Fruit fly (Drosophila melanogaster) whole organism, wandering third instar larva: ENCODE data around the gene sphinx2.

Source experiments
- Abd-B ChIP-seq: fragments of >200 bp; optimal IDR thresholded peaks from 2 replicates; lab custom pipeline; 2017; ENCODE audit warnings: missing biosample characterization, missing genetic modification characterization
- CG32264 ChIP-seq: fragments of 200-800 bp; sonication (Bioruptor generic); optimal IDR thresholded peaks from 2 replicates; lab custom pipeline; 2016; ENCODE audit warnings: missing biosample characterization, missing genetic modification characterization
- CG9705 ChIP-seq: fragments of 200-800 bp; sonication (Bioruptor generic); optimal IDR thresholded peaks from 2 replicates; lab custom pipeline; 2018; ENCODE audit warnings: missing biosample characterization, mild to moderate bottlenecking, missing genetic modification characterization
- CrebA ChIP-seq: fragments of 200-800 bp; sonication (Bioruptor generic); optimal IDR thresholded peaks from 2 replicates; lab custom pipeline; 2016; ENCODE audit warnings: missing biosample characterization, mild to moderate bottlenecking, missing genetic modification characterization, borderline replicate concordance
- Dfd ChIP-seq: fragments of >200 bp; optimal IDR thresholded peaks from 2 replicates; lab custom pipeline; 2017; ENCODE audit warnings: missing biosample characterization, missing genetic modification characterization
- Dif ChIP-seq: fragments of 200-275, 200-300 bp; sonication (Bioruptor generic); optimal IDR thresholded peaks from 2 replicates; lab custom pipeline; 2018; ENCODE audit warnings: missing biosample characterization, missing genetic modification characterization; ENCODE audit not compliant: partially characterized antibody
- GATAd ChIP-seq: sonication (Bioruptor generic); optimal IDR thresholded peaks from 2 replicates; lab custom pipeline; 2016; ENCODE audit warnings: missing biosample characterization, missing genetic modification characterization
- Hr78 ChIP-seq: fragments of >200 bp; optimal IDR thresholded peaks from 2 replicates; lab custom pipeline; 2017; ENCODE audit warnings: missing biosample characterization, missing genetic modification characterization
- Hr83 ChIP-seq: fragments of 200-300 bp; sonication (Bioruptor generic); optimal IDR thresholded peaks from 2 replicates; lab custom pipeline; 2016; ENCODE audit warnings: missing biosample characterization, mild to moderate bottlenecking, missing genetic modification characterization, moderate library complexity; ENCODE audit not compliant: poor library complexity, severe bottlenecking
- Jra ChIP-seq: sonication (Bioruptor generic); optimal IDR thresholded peaks from 2 replicates; lab custom pipeline; 2016; ENCODE audit warnings: missing biosample characterization, missing genetic modification characterization
- Mio ChIP-seq: sonication (Bioruptor generic); optimal IDR thresholded peaks from 2 replicates; lab custom pipeline; 2016; ENCODE audit warnings: missing biosample characterization, missing genetic modification characterization
- Myc ChIP-seq: fragments of >200 bp; optimal IDR thresholded peaks from 2 replicates; lab custom pipeline; 2017
- N ChIP-seq: fragments of >200 bp; optimal IDR thresholded peaks from 2 replicates; lab custom pipeline; 2018; ENCODE audit warnings: missing biosample characterization, missing external identifiers, missing genetic modification characterization
- OdsH ChIP-seq: fragments of 200-800 bp; sonication (Bioruptor generic); optimal IDR thresholded peaks from 2 replicates; lab custom pipeline; 2016; ENCODE audit warnings: missing biosample characterization, mild to moderate bottlenecking, missing genetic modification characterization
- Rel ChIP-seq, 2 experiments: fragments of 200-800 bp; sonication (Bioruptor generic) in 1 of 2; optimal IDR thresholded peaks; 2 replicates in 1 of 2; 3 replicates in 1 of 2; lab custom pipeline; 2016 to 2019; ENCODE audit warnings: mild to moderate bottlenecking in 2 of 2, missing biosample characterization in 2 of 2, missing genetic modification characterization in 2 of 2, moderate library complexity in 1 of 2
- Sp1 ChIP-seq: fragments of 200-800 bp; sonication (Bioruptor generic); optimal IDR thresholded peaks from 3 replicates; lab custom pipeline; 2019; ENCODE audit warnings: missing biosample characterization, mild to moderate bottlenecking, missing genetic modification characterization, moderate library complexity
- Vsx2 ChIP-seq: fragments of 200-300, 225-300 bp; sonication (Bioruptor generic); optimal IDR thresholded peaks from 2 replicates; lab custom pipeline; 2018; ENCODE audit warnings: missing biosample characterization, missing genetic modification characterization; ENCODE audit not compliant: partially characterized antibody
- dl ChIP-seq, 2 experiments: fragments of 175-275, 200-275 bp in 1 of 2; fragments of 200-275 bp in 1 of 2; sonication (Bioruptor generic); optimal IDR thresholded peaks; lab custom pipeline; 2018; ENCODE audit warnings: mild to moderate bottlenecking in 2 of 2, missing biosample characterization in 2 of 2, missing genetic modification characterization in 2 of 2, moderate library complexity in 2 of 2; ENCODE audit not compliant: partially characterized antibody in 2 of 2, insufficient read depth in 1 of 2
- dmrt93B ChIP-seq: fragments of 200-800 bp; sonication (Bioruptor generic); optimal IDR thresholded peaks from 2 replicates; lab custom pipeline; 2018; ENCODE audit warnings: missing biosample characterization, mild to moderate bottlenecking, missing genetic modification characterization
- dsf ChIP-seq: sonication (Bioruptor generic); optimal IDR thresholded peaks from 2 replicates; lab custom pipeline; 2016; ENCODE audit warnings: missing biosample characterization, missing genetic modification characterization, borderline replicate concordance
- ey ChIP-seq: fragments of 200-800 bp; sonication (Bioruptor generic); optimal IDR thresholded peaks from 2 replicates; lab custom pipeline; 2016; ENCODE audit warnings: missing biosample characterization, missing genetic modification characterization
- foxo ChIP-seq, 2 experiments: fragments of 200-800 bp; sonication (Bioruptor generic); optimal IDR thresholded peaks; 2 replicates in 1 of 2; 3 replicates in 1 of 2; lab custom pipeline; 2016 to 2017; ENCODE audit warnings: missing biosample characterization in 2 of 2, missing genetic modification characterization in 2 of 2
- h ChIP-seq: fragments of 200-800 bp; sonication (Bioruptor generic); optimal IDR thresholded peaks from 3 replicates; lab custom pipeline; 2016; ENCODE audit warnings: missing biosample characterization, mild to moderate bottlenecking, missing genetic modification characterization
- jim ChIP-seq: fragments of 175-275, 200-325 bp; sonication (Bioruptor generic); optimal IDR thresholded peaks from 2 replicates; lab custom pipeline; 2016; ENCODE audit warnings: missing biosample characterization, mild to moderate bottlenecking, missing genetic modification characterization
- pan ChIP-seq: fragments of >200 bp; optimal IDR thresholded peaks from 2 replicates; lab custom pipeline; 2017
- psq ChIP-seq: fragments of 200-800 bp; sonication (Bioruptor generic); optimal IDR thresholded peaks from 3 replicates; lab custom pipeline; 2017; ENCODE audit warnings: missing biosample characterization, mild to moderate bottlenecking, missing genetic modification characterization, moderate library complexity
- rgr ChIP-seq: fragments of 200-800 bp; sonication (Bioruptor generic); optimal IDR thresholded peaks from 3 replicates; lab custom pipeline; 2016; ENCODE audit warnings: missing biosample characterization, mild to moderate bottlenecking, missing genetic modification characterization
- sage ChIP-seq: fragments of 200-800 bp; sonication (Bioruptor generic); optimal IDR thresholded peaks from 2 replicates; lab custom pipeline; 2016; ENCODE audit warnings: missing biosample characterization, mild to moderate bottlenecking, missing genetic modification characterization
- sv ChIP-seq: fragments of 200-800 bp; sonication (Bioruptor generic); optimal IDR thresholded peaks from 3 replicates; lab custom pipeline; 2016; ENCODE audit warnings: missing biosample characterization, missing genetic modification characterization
- tai ChIP-seq: sonication (Bioruptor generic); optimal IDR thresholded peaks from 2 replicates; lab custom pipeline; 2016; ENCODE audit warnings: missing biosample characterization, missing genetic modification characterization
- usp ChIP-seq: fragments of >200 bp; optimal IDR thresholded peaks from 2 replicates; lab custom pipeline; 2017; ENCODE audit warnings: missing biosample characterization, missing genetic modification characterization
- woc ChIP-seq: sonication (Bioruptor generic); optimal IDR thresholded peaks from 2 replicates; lab custom pipeline; 2016; ENCODE audit warnings: missing biosample characterization, mild to moderate bottlenecking, missing genetic modification characterization

Gene sphinx2

dm6 chr3L:7449097-7449496 lies 8.6 kb upstream of the sphinx2 start:
- TF ChIP-seq foxo (GFP tag; optimal IDR thresholded peaks at IDR 0.05; lab: Kevin White, UChicago) (no peak), N (GFP tag; lab: Kevin White, UChicago) (no peak), Mio (GFP tag; lab: Kevin White, UChicago) (no peak)

dm6 chr3L:7439305-7439704 lies 1.2 kb downstream of the sphinx2 start, which contains the start of gene sphinx1:
Gene sphinx1, minus strand, starts transcription at chr3L:7439405.
- no peak for TF ChIP-seq jim
- no peak for TF ChIP-seq GATAd (GFP tag; lab: Kevin White, UChicago)
- TF ChIP-seq Jra (GFP tag; lab: Kevin White, UChicago), result no peak
- TF ChIP-seq Hr83, result no peak
- no peak for TF ChIP-seq Rel (GFP tag; optimal IDR thresholded peaks at IDR 0.05; lab: Kevin White, UChicago)
- no peak for TF ChIP-seq Rel (tag; optimal IDR thresholded peaks at IDR 0.05; lab: Kevin White, UChicago)
- TF ChIP-seq rgr (GFP tag; lab: Kevin White, UChicago), result no peak
- no peak for TF ChIP-seq Abd-B (GFP tag; lab: Kevin White, UChicago)
- TF ChIP-seq sage (GFP tag; lab: Kevin White, UChicago), result no peak
- no peak for TF ChIP-seq OdsH (GFP tag; lab: Kevin White, UChicago)
- TF ChIP-seq woc (GFP tag; lab: Kevin White, UChicago), result no peak
- TF ChIP-seq pan (lab: Kevin White, UChicago), result no peak
- TF ChIP-seq CG32264, result no peak
- no peak for TF ChIP-seq Myc (lab: Kevin White, UChicago)
- TF ChIP-seq sv (GFP tag; lab: Kevin White, UChicago), result no peak
- no peak for TF ChIP-seq CG9705 (GFP tag; lab: Kevin White, UChicago)
- TF ChIP-seq CrebA (GFP tag; lab: Kevin White, UChicago), result no peak
- no peak for TF ChIP-seq dsf (GFP tag; lab: Kevin White, UChicago)
- no peak for TF ChIP-seq N (GFP tag; lab: Kevin White, UChicago)
- no peak for TF ChIP-seq Mio (GFP tag; lab: Kevin White, UChicago)
- no peak for TF ChIP-seq usp (GFP tag; lab: Kevin White, UChicago)

DNA sequence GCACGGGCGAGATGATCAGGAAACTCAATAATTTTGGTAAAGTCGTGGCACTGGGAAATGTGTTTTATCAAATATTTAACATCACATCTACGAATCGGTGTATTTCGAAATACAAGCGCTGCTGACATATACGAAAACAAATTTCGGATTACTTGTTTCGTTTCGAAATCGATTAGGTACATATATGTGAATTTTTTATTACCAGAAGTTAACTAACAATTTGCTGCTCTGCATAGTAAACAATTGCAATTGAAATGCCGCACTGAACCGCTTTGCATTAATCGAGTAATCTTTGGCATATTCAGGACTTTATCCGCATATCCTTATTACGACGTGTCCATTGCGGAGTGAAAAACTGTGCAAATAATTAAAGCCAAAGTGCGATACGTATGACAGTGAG lies 3.2 kb downstream of the sphinx2 start, which contains the start of gene CG14835:
Gene CG14835, minus strand, starts transcription at position 101 of the 400 bp plus-strand sequence.
- TF ChIP-seq Rel (GFP tag; optimal IDR thresholded peaks at IDR 0.05; lab: Kevin White, UChicago), result no peak
- TF ChIP-seq Rel (tag; optimal IDR thresholded peaks at IDR 0.05; lab: Kevin White, UChicago), result no peak
- no peak for TF ChIP-seq sv (GFP tag; lab: Kevin White, UChicago)
- no peak for TF ChIP-seq dmrt93B (GFP tag; lab: Kevin White, UChicago)
- TF ChIP-seq dl (GFP tag; optimal IDR thresholded peaks at IDR 0.05; lab: Kevin White, UChicago; ENCODE audit: insufficient read depth in 1 of 2, partially characterized antibody in 2 of 2), result no peak
- TF ChIP-seq sage (GFP tag; lab: Kevin White, UChicago), result no peak
- TF ChIP-seq psq (GFP tag; lab: Kevin White, UChicago), result no peak
- TF ChIP-seq Vsx2 (GFP tag; lab: Kevin White, UChicago), result no peak
- no peak for TF ChIP-seq OdsH (GFP tag; lab: Kevin White, UChicago)
- no peak for TF ChIP-seq woc (GFP tag; lab: Kevin White, UChicago)
- TF ChIP-seq Jra (GFP tag; lab: Kevin White, UChicago), result no peak
- no peak for TF ChIP-seq GATAd (GFP tag; lab: Kevin White, UChicago)
- no peak for TF ChIP-seq dsf (GFP tag; lab: Kevin White, UChicago)
- no peak for TF ChIP-seq N (GFP tag; lab: Kevin White, UChicago)
- TF ChIP-seq usp (GFP tag; lab: Kevin White, UChicago), result no peak
- no peak for TF ChIP-seq pan (lab: Kevin White, UChicago)
- no peak for TF ChIP-seq foxo (GFP tag; optimal IDR thresholded peaks at IDR 0.05; lab: Kevin White, UChicago)
- no peak for TF ChIP-seq CrebA (GFP tag; lab: Kevin White, UChicago)
- no peak for TF ChIP-seq ey (GFP tag; lab: Kevin White, UChicago)
- no peak for TF ChIP-seq Mio (GFP tag; lab: Kevin White, UChicago)

- no peak for TF ChIP-seq GATAd (GFP tag; lab: Kevin White, UChicago)
- peak; percentile 99 for TF ChIP-seq Jra (GFP tag; lab: Kevin White, UChicago)
- TF ChIP-seq tai (GFP tag; lab: Kevin White, UChicago), result peak; percentile 58
- no peak for TF ChIP-seq pan (lab: Kevin White, UChicago)
- no peak for TF ChIP-seq Hr78
- TF ChIP-seq Dif, result peak; percentile 94
- no peak for TF ChIP-seq sv (GFP tag; lab: Kevin White, UChicago)
- no peak for TF ChIP-seq Abd-B (GFP tag; lab: Kevin White, UChicago)
- no peak for TF ChIP-seq sage (GFP tag; lab: Kevin White, UChicago)
- peak; percentile 22 for TF ChIP-seq Sp1
- peak; percentile 51 for TF ChIP-seq rgr (GFP tag; lab: Kevin White, UChicago)
- no peak for TF ChIP-seq N (GFP tag; lab: Kevin White, UChicago)
- no peak for TF ChIP-seq jim
- no peak for TF ChIP-seq Rel (GFP tag; optimal IDR thresholded peaks at IDR 0.05; lab: Kevin White, UChicago)
- peak; percentile 42 for TF ChIP-seq Rel (tag; optimal IDR thresholded peaks at IDR 0.05; lab: Kevin White, UChicago)
- peak in 1 of 2 experiments; percentile 34 for TF ChIP-seq foxo (GFP tag; optimal IDR thresholded peaks at IDR 0.05; lab: Kevin White, UChicago)
- no peak for TF ChIP-seq Dfd (GFP tag; lab: Kevin White, UChicago)
- peak; percentile 41 for TF ChIP-seq Vsx2 (GFP tag; lab: Kevin White, UChicago)
- peak; percentile 65 for TF ChIP-seq h (GFP tag; lab: Kevin White, UChicago)
- TF ChIP-seq dl (GFP tag; optimal IDR thresholded peaks at IDR 0.05; lab: Kevin White, UChicago; ENCODE audit: insufficient read depth in 1 of 2, partially characterized antibody in 2 of 2), result peak; percentile 75 to 87
- TF ChIP-seq OdsH (GFP tag; lab: Kevin White, UChicago), result peak; percentile 37
- no peak for TF ChIP-seq Hr83
- TF ChIP-seq CrebA (GFP tag; lab: Kevin White, UChicago), result no peak
- TF ChIP-seq Myc (lab: Kevin White, UChicago), result no peak
- no peak for TF ChIP-seq CG9705 (GFP tag; lab: Kevin White, UChicago)
- TF ChIP-seq psq (GFP tag; lab: Kevin White, UChicago), result peak; percentile 30
- TF ChIP-seq ey (GFP tag; lab: Kevin White, UChicago), result peak; percentile 50
- no peak for TF ChIP-seq CG32264
- TF ChIP-seq woc (GFP tag; lab: Kevin White, UChicago), result peak; percentile 41
Observed at dm6 chr3L:7434715-7435653, 5.5 kb downstream of the sphinx2 start, which contains the start of gene Rac2. Gene Rac2, minus strand, starts transcription at chr3L:7435190.
